Worm (Caenorhabditis elegans) whole organism, midembryonic: Measurements from ENCODE around the gene T16G1.4.

Experiments
- T22C8.4 ChIP-seq: fragments of 200-800 bp; sonication (Bioruptor generic); IDR thresholded peaks from 2 replicates; pipeline ENCODE4 v1.3.6; 2022; ENCODE audit warnings: missing genetic modification characterization, missing compliant biosample characterization
- cog-1 ChIP-seq: sonication (generic microtip); optimal IDR thresholded peaks from 2 replicates; lab custom pipeline; 2016; ENCODE audit warnings: missing genetic modification characterization, missing compliant biosample characterization
- flt-1 ChIP-seq: fragments of 200-800 bp; sonication (Bioruptor generic); IDR thresholded peaks from 2 replicates; pipeline ENCODE4 v1.3.6; 2022; ENCODE audit warnings: missing genetic modification characterization, missing compliant biosample characterization
- tab-1 ChIP-seq: fragments of 200-800 bp; sonication (Bioruptor generic); IDR thresholded peaks from 2 replicates; pipeline ENCODE4 v1.3.6; 2022; ENCODE audit warnings: missing genetic modification characterization, missing compliant biosample characterization
- ztf-23 ChIP-seq: fragments of 200-800 bp; sonication (Bioruptor generic); IDR thresholded peaks from 2 replicates; pipeline ENCODE4 v1.3.6; 2022; ENCODE audit warnings: missing genetic modification reagents, missing genetic modification characterization, missing compliant biosample characterization

ce11 chrV:12928929-12929532 is 12.6 kb downstream of the T16G1.4 start, which contains the start of gene T16G1.2:
- no peak for TF ChIP-seq cog-1 (tag; lab: Kevin White, UChicago)
- TF ChIP-seq ztf-23 = no peak
- no peak for TF ChIP-seq T22C8.4 (GFP tag; lab: Robert Waterston, UW)
- TF ChIP-seq tab-1 (GFP tag; lab: Robert Waterston, UW) = no peak
- TF ChIP-seq flt-1 (GFP tag; lab: Robert Waterston, UW) = no peak
